Fruit fly (Drosophila melanogaster): ENCODE results near the gene EndoA.

Gene EndoA

DNA sequence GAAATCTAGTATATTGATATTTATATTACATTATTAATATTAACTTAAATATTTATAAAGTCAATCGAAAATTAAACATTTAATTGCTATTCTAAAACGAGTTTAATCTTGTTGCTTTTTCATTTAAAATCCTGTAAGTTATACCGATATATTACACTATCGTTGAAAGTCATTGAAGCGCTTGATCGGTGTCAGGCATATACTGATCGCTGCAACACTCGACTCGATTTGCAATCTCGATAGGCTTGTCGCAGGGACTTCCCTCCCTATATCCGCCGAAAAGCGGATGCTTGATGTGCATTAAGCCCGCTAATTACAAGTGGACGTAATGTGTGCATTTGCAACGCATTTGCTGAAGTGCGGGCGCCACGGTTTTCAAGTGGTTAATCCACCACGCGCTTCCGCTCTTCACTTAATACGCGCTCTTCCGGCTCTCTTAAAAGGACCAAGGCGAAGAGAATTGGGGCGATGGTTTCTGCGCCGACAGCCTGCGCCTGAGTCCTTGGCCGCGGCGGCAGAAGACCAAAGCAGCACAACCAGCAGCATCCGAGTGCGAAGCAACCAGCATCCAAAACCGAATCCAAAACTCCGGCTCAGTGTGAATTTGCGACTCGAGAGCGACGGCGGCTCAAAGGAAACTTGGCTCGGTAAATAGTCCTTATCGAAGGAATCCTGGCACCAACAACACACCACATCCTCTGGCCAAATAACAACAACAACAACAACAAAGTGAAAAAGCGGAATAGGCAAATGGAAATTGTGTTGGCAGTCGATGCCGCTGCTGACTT, 22.7 kb downstream of the EndoA start, which contains the start of gene CG42613 (continued):
- TF ChIP-seq fd102C (GFP tag; optimal IDR thresholded peaks at IDR 0.05) = peak; percentile 74
- peak; percentile 40 for TF ChIP-seq CG30020 (tag; optimal IDR thresholded peaks at IDR 0.05)
- TF ChIP-seq cg (GFP tag; optimal IDR thresholded peaks at IDR 0.05) = no peak
- TF ChIP-seq toy (GFP tag; IDR thresholded peaks at IDR 0.05) = peak; percentile 32; the same call in 1 of the 2 replicates
- peak; percentile 21 to 36 for TF ChIP-seq Trl (optimal IDR thresholded peaks at IDR 0.05)
- TF ChIP-seq Trl (GFP tag; optimal IDR thresholded peaks at IDR 0.05) = peak; percentile 79
- no peak for TF ChIP-seq CG13624 (GFP tag; optimal IDR thresholded peaks at IDR 0.05)
- peak; percentile 27 to 52 for TF ChIP-seq chif (GFP tag; optimal IDR thresholded peaks at IDR 0.05)
- TF ChIP-seq sima (GFP tag; optimal IDR thresholded peaks at IDR 0.05) = peak; percentile 6
- 0 out of 2 replicates have a peak, but pooled peaks have one; percentile 47 for TF ChIP-seq sens-2 (GFP tag; IDR thresholded peaks at IDR 0.05)
- peak; percentile 44 for TF ChIP-seq CG2712 (tag; optimal IDR thresholded peaks at IDR 0.05)
- peak; percentile 93 for TF ChIP-seq CG7987 (GFP tag; optimal IDR thresholded peaks at IDR 0.05)
- TF ChIP-seq zf30C (GFP tag; optimal IDR thresholded peaks at IDR 0.05) = no peak
- no peak for TF ChIP-seq grn (GFP tag; optimal IDR thresholded peaks at IDR 0.05)
- TF ChIP-seq D (optimal IDR thresholded peaks at IDR 0.05) = no peak
- TF ChIP-seq D (GFP tag; optimal IDR thresholded peaks at IDR 0.05) = peak; percentile 76
- TF ChIP-seq dpn (GFP tag; optimal IDR thresholded peaks at IDR 0.05) = peak in 1 of 2 experiments; percentile 72
- TF ChIP-seq Taf1 (GFP tag; IDR thresholded peaks at IDR 0.05) = 0 out of 2 replicates have a peak, but pooled peaks have one; percentile 18
- peak; percentile 77; the same call in 2 of the 3 replicates for TF ChIP-seq otp (GFP tag; IDR thresholded peaks at IDR 0.05)
- TF ChIP-seq fru (optimal IDR thresholded peaks at IDR 0.05) = no peak
- TF ChIP-seq CG4404 (GFP tag; IDR thresholded peaks at IDR 0.05) = no peak
- no peak for TF ChIP-seq sim (GFP tag; IDR thresholded peaks at IDR 0.05)
- peak; percentile 63 for TF ChIP-seq amos (GFP tag; IDR thresholded peaks at IDR 0.05; ENCODE audit: partially characterized antibody)
- TF ChIP-seq Elba2 (GFP tag; optimal IDR thresholded peaks at IDR 0.05) = no peak
- TF ChIP-seq dmrt99B (tag; optimal IDR thresholded peaks at IDR 0.05) = peak; percentile 36
- no peak for TF ChIP-seq Hey (tag; optimal IDR thresholded peaks at IDR 0.05)
- TF ChIP-seq Tbp (GFP tag; optimal IDR thresholded peaks at IDR 0.05) = no peak
- peak; percentile 57 for TF ChIP-seq CG15269 (tag; optimal IDR thresholded peaks at IDR 0.05)
- peak; percentile 18 for TF ChIP-seq CG8290 (GFP tag; optimal IDR thresholded peaks at IDR 0.05)
- TF ChIP-seq CG8290 (tag; optimal IDR thresholded peaks at IDR 0.05) = peak; percentile 75 to 93
- no peak for TF ChIP-seq Dfd (GFP tag; optimal IDR thresholded peaks at IDR 0.05)
- TF ChIP-seq Sry-β (GFP tag; optimal IDR thresholded peaks at IDR 0.05) = peak; percentile 45
- TF ChIP-seq CG7556 (GFP tag; optimal IDR thresholded peaks at IDR 0.05) = peak; percentile 48
- peak; percentile 80 for TF ChIP-seq HHEX (GFP tag; optimal IDR thresholded peaks at IDR 0.05)
- TF ChIP-seq CG17829 (tag; optimal IDR thresholded peaks at IDR 0.05) = peak; percentile 3
- TF ChIP-seq unpg (GFP tag; optimal IDR thresholded peaks at IDR 0.05) = peak; percentile 63
- TF ChIP-seq jigr1 (GFP tag; IDR thresholded peaks at IDR 0.05) = no peak
- TF ChIP-seq Camta (GFP tag; optimal IDR thresholded peaks at IDR 0.05) = peak; percentile 44
- peak; percentile 37 for TF ChIP-seq MBD-R2 (GFP tag; IDR thresholded peaks at IDR 0.05)
- peak; percentile 46 for TF ChIP-seq Myb (GFP tag; optimal IDR thresholded peaks at IDR 0.05)
- peak; percentile 20 for TF ChIP-seq CG8944 (GFP tag; optimal IDR thresholded peaks at IDR 0.05)
- peak; percentile 23; the same call in 1 of the 2 replicates for TF ChIP-seq CG6272 (GFP tag; IDR thresholded peaks at IDR 0.05)
- peak; percentile 74 for TF ChIP-seq Opbp (GFP tag; IDR thresholded peaks at IDR 0.05; ENCODE audit: partially characterized antibody)
- TF ChIP-seq CG6683 (GFP tag; optimal IDR thresholded peaks at IDR 0.05) = peak; percentile 24
- no peak for TF ChIP-seq CG8281 (tag; optimal IDR thresholded peaks at IDR 0.05)
- TF ChIP-seq CG10366 (GFP tag; IDR thresholded peaks at IDR 0.05) = peak; percentile 56
- no peak for TF ChIP-seq croc (GFP tag; conservative IDR thresholded peaks at IDR 0.05)
- peak; percentile 71 for TF ChIP-seq Hmr (GFP tag; optimal IDR thresholded peaks at IDR 0.05)
- TF ChIP-seq hbn (GFP tag; IDR thresholded peaks at IDR 0.05; ENCODE audit: partially characterized antibody) = peak; percentile 21
- TF ChIP-seq nau (GFP tag; optimal IDR thresholded peaks at IDR 0.05) = peak; percentile 66

All from whole organism, embryonic.